Worm (Caenorhabditis elegans): ENCODE data around the gene F47B10.6.

F47B10.6 gene

ce11 chrX:10928948-10929563, 40.8 kb downstream of the F47B10.6 start, which contains the start of gene dgn-1:
Gene dgn-1, minus strand, starts transcription at chrX:10928998.
- no peak for TF ChIP-seq nhr-67 (tag; optimal IDR thresholded peaks at IDR 0.05)
- TF ChIP-seq pha-4 (tag; optimal IDR thresholded peaks at IDR 0.05) = peak; percentile 26
- TF ChIP-seq elt-2 (tag; optimal IDR thresholded peaks at IDR 0.05) = peak; percentile 56
- no peak for TF ChIP-seq nhr-28 (tag; optimal IDR thresholded peaks at IDR 0.05)
- TF ChIP-seq elt-1 (tag; optimal IDR thresholded peaks at IDR 0.05) = no peak

ce11 chrX:10932087-10932486, 43.8 kb downstream of the F47B10.6 start:
- no peak for TF ChIP-seq sea-2 (GFP tag; optimal IDR thresholded peaks at IDR 0.05)
- TF ChIP-seq ztf-11 (tag; optimal IDR thresholded peaks at IDR 0.05) = no peak
- TF ChIP-seq skn-1 (tag; optimal IDR thresholded peaks at IDR 0.05) = no peak
- TF ChIP-seq ama-1 (optimal IDR thresholded peaks at IDR 0.05) = no peak
- TF ChIP-seq nhr-11 (tag; optimal IDR thresholded peaks at IDR 0.05) = no peak
- TF ChIP-seq tbx-2 (tag; optimal IDR thresholded peaks at IDR 0.05) = no peak
- TF ChIP-seq eor-1 (tag; optimal IDR thresholded peaks at IDR 0.05) = no peak
- no peak for TF ChIP-seq ceh-28 (tag; optimal IDR thresholded peaks at IDR 0.05)
- no peak for TF ChIP-seq zag-1 (tag; optimal IDR thresholded peaks at IDR 0.05)

ce11 chrX:10933308-10934014, 45.2 kb downstream of the F47B10.6 start:
- TF ChIP-seq ceh-28 (tag; optimal IDR thresholded peaks at IDR 0.05) = no peak
- TF ChIP-seq ZK546.5 (tag; optimal IDR thresholded peaks at IDR 0.05) = no peak
- no peak for TF ChIP-seq unc-62 (GFP tag; optimal IDR thresholded peaks at IDR 0.05)
- TF ChIP-seq ztf-11 (tag; optimal IDR thresholded peaks at IDR 0.05) = no peak

Measured in whole organism, L3 larva.